Fruit fly (Drosophila melanogaster): ENCODE data around the gene CCAP-R.

CCAP-R gene

DNA sequence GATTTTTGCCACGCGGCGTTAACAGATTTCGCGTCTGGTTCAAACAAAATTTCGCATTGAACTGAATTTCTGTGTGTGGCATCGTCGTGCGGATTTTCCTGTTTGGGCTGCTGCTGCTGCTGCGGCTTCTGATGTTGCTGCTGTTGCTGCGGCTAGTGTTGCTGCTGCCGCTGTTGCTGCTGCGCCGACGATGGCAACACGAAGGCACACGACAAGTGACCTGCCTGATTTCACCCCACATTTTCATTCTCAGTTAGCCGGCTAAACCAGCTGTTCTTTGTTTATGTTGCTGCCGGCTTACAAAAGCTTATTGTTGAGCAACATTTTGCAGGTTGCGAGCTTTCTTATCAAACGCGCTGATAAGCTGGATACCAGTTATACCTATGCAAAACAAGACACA is at the start of gene CCAP-R:
Gene CCAP-R (minus strand): TSS at position 179 of the 400 bp plus-strand sequence.
- TF ChIP-seq Mnt (GFP tag; optimal IDR thresholded peaks at IDR 0.05) (no peak), CG14711 (tag; optimal IDR thresholded peaks at IDR 0.05) (no peak), CG33017 (tag; optimal IDR thresholded peaks at IDR 0.05) (no peak), cnc (optimal IDR thresholded peaks at IDR 0.05) (no peak), CG12768 (GFP tag; optimal IDR thresholded peaks at IDR 0.05) (no peak), CG1620 (GFP tag; optimal IDR thresholded peaks at IDR 0.05) (no peak), cic (GFP tag; optimal IDR thresholded peaks at IDR 0.05) (no peak), CG7045 (GFP tag; optimal IDR thresholded peaks at IDR 0.05) (no peak), bab1 (GFP tag; optimal IDR thresholded peaks at IDR 0.05) (no peak), CG7101 (tag; optimal IDR thresholded peaks at IDR 0.05) (no peak), Clk (GFP tag; optimal IDR thresholded peaks at IDR 0.05) (no peak), CG5204 (GFP tag; optimal IDR thresholded peaks at IDR 0.05) (no peak), Hr96 (GFP tag; optimal IDR thresholded peaks at IDR 0.05) (no peak), CG11617 (GFP tag; optimal IDR thresholded peaks at IDR 0.05) (no peak), kay (GFP tag; ENCODE audit: borderline replicate concordance) (no peak), toe (GFP tag; optimal IDR thresholded peaks at IDR 0.05) (no peak), pad (GFP tag; optimal IDR thresholded peaks at IDR 0.05) (no peak), Crg-1 (GFP tag; optimal IDR thresholded peaks at IDR 0.05) (no peak)

dm6 chr3R:26005619-26005977 is 49.5 kb upstream of the CCAP-R start:
- TF ChIP-seq kay (GFP tag; ENCODE audit: borderline replicate concordance) (no peak), bab1 (GFP tag; optimal IDR thresholded peaks at IDR 0.05) (no peak), Hr96 (GFP tag; optimal IDR thresholded peaks at IDR 0.05) (no peak), CG1620 (GFP tag; optimal IDR thresholded peaks at IDR 0.05) (no peak), Clk (GFP tag; optimal IDR thresholded peaks at IDR 0.05) (no peak), cnc (optimal IDR thresholded peaks at IDR 0.05) (no peak), Crg-1 (GFP tag; optimal IDR thresholded peaks at IDR 0.05) (no peak), CG7101 (tag; optimal IDR thresholded peaks at IDR 0.05) (no peak), CG5204 (GFP tag; optimal IDR thresholded peaks at IDR 0.05) (no peak), CG12768 (GFP tag; optimal IDR thresholded peaks at IDR 0.05) (no peak), toe (GFP tag; optimal IDR thresholded peaks at IDR 0.05) (no peak), Mnt (GFP tag; optimal IDR thresholded peaks at IDR 0.05) (no peak), CG33017 (tag; optimal IDR thresholded peaks at IDR 0.05) (no peak), CG14711 (tag; optimal IDR thresholded peaks at IDR 0.05) (no peak)

dm6 chr3R:26004377-26005000 is 48.4 kb upstream of the CCAP-R start:
- TF ChIP-seq tj (GFP tag; optimal IDR thresholded peaks at IDR 0.05) (peak; percentile 42), CG14711 (tag; optimal IDR thresholded peaks at IDR 0.05) (no peak)

- no peak for TF ChIP-seq Hr96 (GFP tag; optimal IDR thresholded peaks at IDR 0.05)
- no peak for TF ChIP-seq cic (GFP tag; optimal IDR thresholded peaks at IDR 0.05)
- no peak for TF ChIP-seq CG14711 (tag; optimal IDR thresholded peaks at IDR 0.05)
- no peak for TF ChIP-seq Clk (GFP tag; optimal IDR thresholded peaks at IDR 0.05)
- TF ChIP-seq Mnt (GFP tag; optimal IDR thresholded peaks at IDR 0.05), result no peak
Observed at dm6 chr3R:26002570-26003332, 46.7 kb upstream of the CCAP-R start.

DNA sequence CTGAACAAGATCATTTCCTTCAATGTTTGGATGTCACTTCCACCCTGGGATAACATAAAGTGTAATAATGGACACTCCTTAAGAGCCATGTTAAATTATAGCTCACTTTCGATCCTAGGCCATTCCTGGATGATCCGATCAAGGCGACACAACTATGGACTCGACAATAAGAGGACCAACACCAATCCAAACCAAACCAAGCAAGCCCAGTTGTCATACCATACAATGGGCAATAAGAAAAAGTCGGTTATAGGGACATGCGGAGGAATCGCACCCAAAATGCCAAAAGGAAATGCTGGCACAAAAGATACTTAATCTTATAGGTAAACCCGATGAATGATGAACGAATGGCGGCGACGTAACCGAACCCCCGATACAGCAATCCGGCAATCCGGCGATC is 46.0 kb upstream of the CCAP-R start:
- TF ChIP-seq ovo (GFP tag; optimal IDR thresholded peaks at IDR 0.05) (no peak), CG12768 (GFP tag; optimal IDR thresholded peaks at IDR 0.05) (no peak), Crg-1 (GFP tag; optimal IDR thresholded peaks at IDR 0.05) (no peak), toe (GFP tag; optimal IDR thresholded peaks at IDR 0.05) (no peak), CG33017 (tag; optimal IDR thresholded peaks at IDR 0.05) (no peak), Clk (GFP tag; optimal IDR thresholded peaks at IDR 0.05) (no peak), tj (GFP tag; optimal IDR thresholded peaks at IDR 0.05) (no peak), pad (GFP tag; optimal IDR thresholded peaks at IDR 0.05) (no peak), Mnt (GFP tag; optimal IDR thresholded peaks at IDR 0.05) (no peak), kay (GFP tag; ENCODE audit: borderline replicate concordance) (no peak), CG5204 (GFP tag; optimal IDR thresholded peaks at IDR 0.05) (no peak), CG7101 (tag; optimal IDR thresholded peaks at IDR 0.05) (no peak), Hr96 (GFP tag; optimal IDR thresholded peaks at IDR 0.05) (no peak), cnc (optimal IDR thresholded peaks at IDR 0.05) (no peak), CG7045 (GFP tag; optimal IDR thresholded peaks at IDR 0.05) (no peak), CG1620 (GFP tag; optimal IDR thresholded peaks at IDR 0.05) (no peak)

DNA sequence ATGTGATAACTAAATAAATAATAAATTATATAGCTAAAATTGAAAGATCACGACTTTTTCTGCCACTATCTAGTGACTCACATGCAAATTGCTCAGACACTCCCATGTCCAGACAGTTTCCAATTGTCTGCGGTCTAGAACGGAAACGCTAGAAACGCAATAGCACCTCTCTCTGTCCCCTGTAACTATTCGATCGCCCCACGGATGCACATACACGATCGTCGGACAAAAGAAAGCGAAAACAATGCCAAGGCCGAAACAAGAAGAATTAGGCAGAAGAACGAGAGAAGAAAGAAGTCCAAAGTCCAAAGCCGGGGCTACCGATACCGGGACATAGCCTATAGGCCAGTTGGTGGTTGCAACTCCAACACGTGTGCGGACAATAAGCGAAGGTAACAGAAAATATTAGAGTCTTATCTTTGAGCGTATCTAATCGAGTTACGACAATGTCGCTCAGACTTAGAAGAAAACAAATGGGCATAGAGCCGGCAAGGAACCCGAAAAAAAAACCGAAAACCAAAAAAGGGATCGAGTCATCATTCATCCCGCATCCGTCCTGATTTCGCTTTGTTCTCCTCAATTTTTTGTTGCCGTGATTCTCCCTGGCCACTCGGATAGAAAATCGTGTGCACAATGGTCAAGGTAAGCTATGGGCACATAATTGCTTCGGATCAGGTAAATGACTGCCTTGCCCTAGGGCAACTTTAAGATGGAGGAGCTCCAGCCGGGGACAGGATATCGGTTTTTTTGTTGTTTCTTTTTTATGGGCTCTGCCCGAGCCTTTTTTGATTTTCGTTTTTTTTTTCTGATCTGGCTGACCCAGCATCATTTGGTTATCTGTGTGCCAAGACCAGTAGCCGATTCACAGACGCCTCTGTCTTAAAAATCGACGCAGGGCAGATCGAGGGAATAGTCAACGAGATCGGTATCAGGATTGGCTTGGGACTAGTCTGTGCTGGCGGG is 44.9 kb upstream of the CCAP-R start:
- TF ChIP-seq CG5204 (GFP tag; optimal IDR thresholded peaks at IDR 0.05), result no peak
- TF ChIP-seq cnc (optimal IDR thresholded peaks at IDR 0.05), result no peak
- TF ChIP-seq tj (GFP tag; optimal IDR thresholded peaks at IDR 0.05), result no peak
- no peak for TF ChIP-seq pad (GFP tag; optimal IDR thresholded peaks at IDR 0.05)
- TF ChIP-seq CG7101 (tag; optimal IDR thresholded peaks at IDR 0.05), result no peak
- TF ChIP-seq toe (GFP tag; optimal IDR thresholded peaks at IDR 0.05), result no peak
- TF ChIP-seq CG33017 (tag; optimal IDR thresholded peaks at IDR 0.05), result no peak
- TF ChIP-seq CG7045 (GFP tag; optimal IDR thresholded peaks at IDR 0.05), result no peak
- no peak for TF ChIP-seq Clk (GFP tag; optimal IDR thresholded peaks at IDR 0.05)
- TF ChIP-seq bab1 (GFP tag; optimal IDR thresholded peaks at IDR 0.05), result no peak
- no peak for TF ChIP-seq Mnt (GFP tag; optimal IDR thresholded peaks at IDR 0.05)
- no peak for TF ChIP-seq CG12768 (GFP tag; optimal IDR thresholded peaks at IDR 0.05)
- TF ChIP-seq cic (GFP tag; optimal IDR thresholded peaks at IDR 0.05), result no peak
- no peak for TF ChIP-seq kay (GFP tag; ENCODE audit: borderline replicate concordance)
- no peak for TF ChIP-seq Hr96 (GFP tag; optimal IDR thresholded peaks at IDR 0.05)
- TF ChIP-seq CG11617 (GFP tag; optimal IDR thresholded peaks at IDR 0.05), result no peak
